Worm (Caenorhabditis elegans) whole organism, L2 larva: ENCODE results near the gene lgc-41.

ENCODE experiments used
- ZK546.5 ChIP-seq: sonication (generic microtip); optimal IDR thresholded peaks from 2 replicates; lab custom pipeline; 2017; ENCODE audit warnings: missing biosample characterization, missing genetic modification characterization
- alr-1 ChIP-seq: fragments of 150-350 bp; optimal IDR thresholded peaks from 2 replicates; lab custom pipeline; 2014; ENCODE audit warnings: missing biosample characterization, missing genetic modification characterization
- blmp-1 ChIP-seq: sonication (generic microtip); optimal IDR thresholded peaks from 2 replicates; lab custom pipeline; 2017; ENCODE audit warnings: missing genetic modification characterization, mild to moderate bottlenecking, missing compliant biosample characterization, antibody characterized with exemption, moderate library complexity; ENCODE audit not compliant: insufficient read depth
- ceh-82 ChIP-seq: fragments of 150-350 bp; optimal IDR thresholded peaks from 2 replicates; lab custom pipeline; 2014; ENCODE audit warnings: missing biosample characterization, missing genetic modification characterization
- egl-27 ChIP-seq: sonication (generic microtip); optimal IDR thresholded peaks from 3 replicates; lab custom pipeline; 2017; ENCODE audit warnings: missing biosample characterization, missing genetic modification reagents, missing genetic modification characterization
- lin-39 ChIP-seq: fragments of 150-350 bp; optimal IDR thresholded peaks from 2 replicates; lab custom pipeline; 2014; ENCODE audit warnings: missing biosample characterization, missing genetic modification reagents, missing genetic modification characterization
- nhr-21 ChIP-seq: fragments of 150-350 bp; optimal IDR thresholded peaks from 2 replicates; lab custom pipeline; 2014; ENCODE audit warnings: missing biosample characterization, missing genetic modification characterization
- snpc-4 ChIP-seq: fragments of 150-350 bp; optimal IDR thresholded peaks from 2 replicates; lab custom pipeline; 2014; ENCODE audit warnings: missing biosample characterization, missing genetic modification characterization
- ztf-1 ChIP-seq: fragments of 200-800 bp; sonication (Bioruptor generic); conservative IDR thresholded peaks from 2 replicates; pipeline ENCODE4 v1.3.6; 2022; ENCODE audit warnings: missing genetic modification characterization, missing compliant biosample characterization
- ztf-11 ChIP-seq: sonication (generic microtip); optimal IDR thresholded peaks from 2 replicates; lab custom pipeline; 2017; ENCODE audit warnings: missing biosample characterization, missing genetic modification characterization
- ztf-4 ChIP-seq: fragments of 150-350 bp; optimal IDR thresholded peaks from 2 replicates; lab custom pipeline; 2014; ENCODE audit warnings: missing biosample characterization, missing genetic modification characterization

DNA sequence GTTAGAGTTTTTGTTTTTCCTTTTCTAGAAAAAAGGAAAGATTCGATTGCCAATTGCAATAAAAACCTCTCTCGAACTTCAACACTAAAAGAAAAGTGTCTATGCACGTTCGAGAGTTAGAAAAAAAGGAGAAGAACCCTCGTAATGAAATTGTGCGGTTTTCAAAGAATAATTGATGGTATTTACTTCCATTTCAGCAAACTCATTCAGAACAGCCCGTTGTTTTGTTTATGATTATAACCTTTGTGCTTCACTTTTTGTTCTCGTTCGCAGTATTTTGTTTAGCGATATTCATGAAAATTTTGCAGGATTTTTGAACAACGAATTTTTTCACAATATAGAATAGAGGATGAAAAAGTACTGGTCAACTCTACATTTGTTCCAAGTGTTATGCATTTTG is at the start of gene lgc-41:
- no peak for TF ChIP-seq ceh-82 (tag; lab: Kevin White, UChicago)
- TF ChIP-seq nhr-21 (tag; lab: Kevin White, UChicago), result no peak
- TF ChIP-seq blmp-1 (tag; lab: Kevin White, UChicago), result no peak
- TF ChIP-seq ztf-4 (tag; lab: Kevin White, UChicago), result no peak
- TF ChIP-seq egl-27 (tag; lab: Kevin White, UChicago), result no peak
- no peak for TF ChIP-seq ztf-11
- no peak for TF ChIP-seq snpc-4
- TF ChIP-seq ztf-1 (GFP tag; lab: Robert Waterston, UW), result no peak
- TF ChIP-seq ZK546.5 (tag; lab: Kevin White, UChicago), result no peak
- no peak for TF ChIP-seq lin-39 (tag; lab: Kevin White, UChicago)
- no peak for TF ChIP-seq alr-1 (tag; lab: Kevin White, UChicago)
